Worm (Caenorhabditis elegans) whole organism, young adult: ENCODE measurements around the gene jmjd-3.3.

ENCODE experiments used
- F55B11.4 ChIP-seq: sonication (generic microtip); optimal IDR thresholded peaks from 2 replicates; lab custom pipeline; 2016; ENCODE audit warnings: missing compliant biosample characterization, missing genetic modification characterization, borderline replicate concordance; ENCODE audit not compliant: insufficient read depth
- T26A5.8 ChIP-seq: sonication (generic microtip); optimal IDR thresholded peaks from 2 replicates; lab custom pipeline; 2016; ENCODE audit warnings: missing genetic modification characterization, missing compliant biosample characterization
- cebp-2 ChIP-seq: fragments of 200-800 bp; sonication (Bioruptor generic); IDR thresholded peaks from 2 replicates; pipeline ENCODE4 v1.3.6; 2022; ENCODE audit warnings: missing genetic modification characterization, missing compliant biosample characterization
- ceh-100 ChIP-seq: fragments of 200-800 bp; sonication (Bioruptor generic); IDR thresholded peaks from 2 replicates; pipeline ENCODE4 v1.3.6; 2022; ENCODE audit warnings: missing genetic modification reagents, missing genetic modification characterization, missing compliant biosample characterization
- ceh-79 ChIP-seq: sonication (generic microtip); optimal IDR thresholded peaks from 2 replicates; lab custom pipeline; 2017; ENCODE audit warnings: mild to moderate bottlenecking, missing genetic modification characterization, missing compliant biosample characterization
- hlh-26 ChIP-seq: fragments of 200-800 bp; sonication (Bioruptor generic); conservative IDR thresholded peaks from 2 replicates; pipeline ENCODE4 v1.3.6; 2022; ENCODE audit warnings: missing genetic modification reagents, missing genetic modification characterization, missing compliant biosample characterization
- lin-26 ChIP-seq: fragments of 200-800 bp; sonication (Bioruptor generic); IDR thresholded peaks from 2 replicates; pipeline ENCODE4 v1.3.6; 2022; ENCODE audit warnings: missing genetic modification reagents, missing genetic modification characterization, missing compliant biosample characterization
- madf-3 ChIP-seq: fragments of 200-800 bp; sonication (Bioruptor generic); IDR thresholded peaks from 2 replicates; pipeline ENCODE4 v1.3.6; 2022; ENCODE audit warnings: missing genetic modification reagents, missing genetic modification characterization, missing compliant biosample characterization
- sdz-38 ChIP-seq: sonication (generic microtip); optimal IDR thresholded peaks from 2 replicates; lab custom pipeline; 2016; ENCODE audit warnings: missing genotype, missing genetic modification characterization, missing compliant biosample characterization
- snpc-1.1 ChIP-seq: sonication (generic microtip); optimal IDR thresholded peaks from 2 replicates; lab custom pipeline; 2017; ENCODE audit warnings: missing genetic modification characterization, mild to moderate bottlenecking, missing compliant biosample characterization, antibody characterized with exemption, moderate library complexity, missing genotype, missing genetic modification reagents; ENCODE audit not compliant: insufficient read depth
- snpc-4 ChIP-seq, 5 experiments: fragments of 150-350 bp in 1 of 5; sonication (generic microtip) in 4 of 5; optimal IDR thresholded peaks; 2 replicates each; lab custom pipeline; 2014 to 2018; ENCODE audit warnings: missing genetic modification characterization in 5 of 5, missing biosample characterization in 3 of 5, antibody characterized with exemption in 2 of 5, mild to moderate bottlenecking in 2 of 5, missing compliant biosample characterization in 2 of 5, missing genotype in 2 of 5, moderate library complexity in 2 of 5, missing genetic modification reagents in 1 of 5
- somi-1 ChIP-seq: fragments of 200-800 bp; sonication (Bioruptor generic); optimal IDR thresholded peaks from 2 replicates; lab custom pipeline; 2018; ENCODE audit warnings: mild to moderate bottlenecking, missing genetic modification characterization, missing compliant biosample characterization
- tbp1 ChIP-seq: fragments of 200-800 bp; sonication (Bioruptor generic); optimal IDR thresholded peaks from 2 replicates; lab custom pipeline; 2018; ENCODE audit warnings: mild to moderate bottlenecking, missing genetic modification characterization, missing compliant biosample characterization

- no peak for TF ChIP-seq sdz-38 (tag; lab: Kevin White, UChicago)
- no peak for TF ChIP-seq tbp1 (GFP tag; lab: Kevin White, UChicago)
- no peak for TF ChIP-seq cebp-2 (GFP tag; lab: Robert Waterston, UW)
- no peak for TF ChIP-seq snpc-4 (GFP tag; optimal IDR thresholded peaks at IDR 0.05; lab: Kevin White, UChicago)
- TF ChIP-seq snpc-4 (tag; optimal IDR thresholded peaks at IDR 0.05; lab: Kevin White, UChicago), result no peak
- no peak for TF ChIP-seq lin-26 (GFP tag; lab: Robert Waterston, UW)
- no peak for TF ChIP-seq F55B11.4 (tag; lab: Kevin White, UChicago)
- no peak for TF ChIP-seq ceh-100 (GFP tag; lab: Robert Waterston, UW)
- no peak for TF ChIP-seq snpc-1.1 (tag; lab: Kevin White, UChicago)
- TF ChIP-seq somi-1 (GFP tag; lab: Kevin White, UChicago), result no peak
- no peak for TF ChIP-seq ceh-79 (tag; lab: Kevin White, UChicago)
- TF ChIP-seq hlh-26, result no peak
- no peak for TF ChIP-seq madf-3 (GFP tag; lab: Robert Waterston, UW)
- no peak for TF ChIP-seq T26A5.8 (tag; lab: Kevin White, UChicago)
Measured at ce11 chrX:13435116-13435515, 1.1 kb upstream of the jmjd-3.3 start.
